Fruit fly (Drosophila melanogaster) whole organism, embryonic: ENCODE data around the gene trem.
A peak's percentile ranks its signal among the peaks of the same experiment; 100 is the strongest.

Experiments used
- ATbp ChIP-seq: fragments of 200-800 bp; sonication (Bioruptor generic); optimal IDR thresholded peaks from 2 replicates; lab custom pipeline; 2017; ENCODE audit warnings: missing biosample characterization, mild to moderate bottlenecking, missing genetic modification characterization, missing genetic modification reagents
- Aef1 ChIP-seq: fragments of 200-800 bp; sonication (Bioruptor generic); IDR thresholded peaks from 3 replicates; pipeline ENCODE4 v1.3.6; 2022; ENCODE audit warnings: missing biosample characterization, missing genetic modification characterization
- CG10209 ChIP-seq: fragments of 200-800 bp; sonication (Bioruptor generic); optimal IDR thresholded peaks from 3 replicates; lab custom pipeline; 2017; ENCODE audit warnings: missing biosample characterization, mild to moderate bottlenecking, missing genetic modification characterization, missing genetic modification reagents
- CG11723 ChIP-seq: fragments of 200-800 bp; sonication (Bioruptor generic); optimal IDR thresholded peaks from 2 replicates; lab custom pipeline; 2017; ENCODE audit warnings: missing biosample characterization, mild to moderate bottlenecking, missing genetic modification characterization
- CG12299 ChIP-seq: fragments of 200-800 bp; sonication (Bioruptor generic); optimal IDR thresholded peaks from 2 replicates; lab custom pipeline; 2018; ENCODE audit warnings: missing biosample characterization, mild to moderate bottlenecking, missing genetic modification characterization
- CG14014 ChIP-seq: fragments of 200-800 bp; sonication (Bioruptor generic); IDR thresholded peaks from 2 replicates; pipeline ENCODE4 v1.3.6; 2022; ENCODE audit warnings: missing biosample characterization, missing genetic modification characterization
- CG1529 ChIP-seq: fragments of 200-800 bp; sonication (Bioruptor generic); optimal IDR thresholded peaks from 3 replicates; lab custom pipeline; 2018; ENCODE audit warnings: missing biosample characterization, missing genetic modification characterization
- CG16815 ChIP-seq: fragments of 200-800 bp; sonication (Bioruptor generic); optimal IDR thresholded peaks from 3 replicates; lab custom pipeline; 2017; ENCODE audit warnings: missing biosample characterization, mild to moderate bottlenecking, missing genetic modification characterization
- CG18011 ChIP-seq: fragments of 200-800 bp; sonication (Bioruptor generic); optimal IDR thresholded peaks from 2 replicates; lab custom pipeline; 2017; ENCODE audit warnings: missing biosample characterization, missing genetic modification characterization, mild to moderate bottlenecking, moderate library complexity, missing genotype
- CG18476 ChIP-seq: fragments of 200-800 bp; sonication (Bioruptor generic); optimal IDR thresholded peaks from 2 replicates; lab custom pipeline; 2016; ENCODE audit warnings: missing biosample characterization, mild to moderate bottlenecking, missing genetic modification characterization
- CG2199 ChIP-seq: fragments of 200-800 bp; sonication (Bioruptor generic); IDR thresholded peaks from 3 replicates; pipeline ENCODE4 v1.3.6; 2022; ENCODE audit warnings: missing biosample characterization, missing genetic modification characterization
- CG2889 ChIP-seq: fragments of 200-800 bp; sonication (Bioruptor generic); IDR thresholded peaks from 3 replicates; pipeline ENCODE4 v1.3.6; 2022; ENCODE audit warnings: missing biosample characterization, missing genetic modification characterization
- CG3726 ChIP-seq: fragments of 200-800 bp; sonication (Bioruptor generic); IDR thresholded peaks from 3 replicates; pipeline ENCODE4, ENCODE4 v1.3.6; 2022; ENCODE audit warnings: missing biosample characterization, missing genetic modification characterization
- CG4707 ChIP-seq: fragments of 200-800 bp; sonication (Bioruptor generic); optimal IDR thresholded peaks from 2 replicates; lab custom pipeline; 2018; ENCODE audit warnings: missing biosample characterization, mild to moderate bottlenecking, missing genetic modification characterization, moderate library complexity
- CoRest ChIP-seq: fragments of 200-800 bp; sonication (Bioruptor generic); optimal IDR thresholded peaks from 3 replicates; lab custom pipeline; 2018; ENCODE audit warnings: missing biosample characterization, mild to moderate bottlenecking, missing genetic modification characterization, moderate library complexity
- Deaf1 ChIP-seq: fragments of 200-800 bp; optimal IDR thresholded peaks from 3 replicates; lab custom pipeline; 2019; ENCODE audit warnings: missing biosample characterization, mild to moderate bottlenecking, missing genetic modification characterization, moderate library complexity
- Elba2 ChIP-seq: fragments of 200-800 bp; sonication (Bioruptor generic); optimal IDR thresholded peaks from 3 replicates; lab custom pipeline; 2016; ENCODE audit warnings: missing biosample characterization, missing genetic modification characterization
- HmgD ChIP-seq: fragments of 200-800 bp; sonication (Bioruptor generic); optimal IDR thresholded peaks from 3 replicates; lab custom pipeline; 2016; ENCODE audit warnings: missing biosample characterization, missing genetic modification characterization
- Hr3 ChIP-seq: fragments of 200-800 bp; sonication (Bioruptor generic); optimal IDR thresholded peaks from 3 replicates; lab custom pipeline; 2016; ENCODE audit warnings: missing biosample characterization, missing genetic modification characterization
- Max ChIP-seq: fragments of 200-800 bp; sonication (Bioruptor generic); optimal IDR thresholded peaks from 2 replicates; lab custom pipeline; 2016; ENCODE audit warnings: missing biosample characterization, mild to moderate bottlenecking, missing genetic modification characterization
- Med ChIP-seq: fragments of 200-800 bp; sonication (Bioruptor generic); peaks from one replicate; lab custom pipeline; 2016; ENCODE audit warnings: missing biosample characterization, missing genetic modification characterization, mild to moderate bottlenecking, inconsistent platforms, moderate library complexity
- Rfx ChIP-seq: fragments of 200-800 bp; sonication (Bioruptor generic); IDR thresholded peaks from 2 replicates; pipeline ENCODE4 v1.3.6; 2022; ENCODE audit warnings: missing biosample characterization, missing genetic modification characterization
- Scr ChIP-seq: fragments of 200-800 bp; sonication (Bioruptor generic); IDR thresholded peaks from 2 replicates; pipeline ENCODE4 v1.3.6; 2022; ENCODE audit warnings: missing biosample characterization, missing genetic modification characterization; ENCODE audit not compliant: partially characterized antibody
- YL-1 ChIP-seq: fragments of 200-800 bp; sonication (Bioruptor generic); optimal IDR thresholded peaks from 3 replicates; lab custom pipeline; 2017; ENCODE audit warnings: missing biosample characterization, mild to moderate bottlenecking, missing genetic modification characterization
- danr ChIP-seq: fragments of 200-800 bp; sonication (Bioruptor generic); IDR thresholded peaks from 2 replicates; pipeline ENCODE4 v1.3.6; 2022; ENCODE audit warnings: missing biosample characterization, missing genetic modification characterization
- disco-r ChIP-seq: fragments of 200-800 bp; sonication (Bioruptor generic); optimal IDR thresholded peaks from 2 replicates; lab custom pipeline; 2016; ENCODE audit warnings: missing biosample characterization, missing genetic modification characterization
- emc ChIP-seq: fragments of 200-800 bp; sonication (Bioruptor generic); optimal IDR thresholded peaks from 2 replicates; lab custom pipeline; 2016; ENCODE audit warnings: missing biosample characterization, missing genetic modification characterization
- eve ChIP-seq, 2 experiments: fragments of >200 bp; optimal IDR thresholded peaks; 2 replicates each; lab custom pipeline; 2017; ENCODE audit warnings: missing biosample characterization in 2 of 2, missing genetic modification characterization in 2 of 2
- hb ChIP-seq: fragments of 200-800 bp; sonication (Bioruptor generic); IDR thresholded peaks from 3 replicates; pipeline ENCODE4 v1.3.6; 2022; ENCODE audit warnings: missing biosample characterization, missing genetic modification characterization; ENCODE audit not compliant: partially characterized antibody
- ind ChIP-seq: fragments of 200-800 bp; sonication (Bioruptor generic); optimal IDR thresholded peaks from 3 replicates; lab custom pipeline; 2016; ENCODE audit warnings: missing biosample characterization, missing genetic modification characterization
- insv ChIP-seq, 2 experiments: fragments of 200-800 bp; sonication (Bioruptor generic); optimal IDR thresholded peaks; 3 replicates each; lab custom pipeline; 2016 to 2018; ENCODE audit warnings: missing biosample characterization in 2 of 2, missing genetic modification characterization in 2 of 2
- inv ChIP-seq: fragments of 200-800 bp; sonication (Bioruptor generic); IDR thresholded peaks from 2 replicates; pipeline ENCODE4 v1.3.6; 2022; ENCODE audit warnings: missing biosample characterization, missing genetic modification characterization; ENCODE audit not compliant: partially characterized antibody
- jigr1 ChIP-seq: fragments of 200-800 bp; sonication (Bioruptor generic); IDR thresholded peaks from 3 replicates; pipeline ENCODE4 v1.3.6; 2022; ENCODE audit warnings: missing biosample characterization, missing genetic modification characterization
- klu ChIP-seq: fragments of 200-800 bp; sonication (Bioruptor generic); IDR thresholded peaks from 2 replicates; pipeline ENCODE4 v1.3.6; 2022; ENCODE audit warnings: missing biosample characterization, missing genetic modification characterization
- lbe ChIP-seq: fragments of 200-800 bp; sonication (Bioruptor generic); optimal IDR thresholded peaks from 2 replicates; lab custom pipeline; 2016; ENCODE audit warnings: missing biosample characterization, mild to moderate bottlenecking, missing genetic modification characterization
- lola ChIP-seq, 3 experiments: fragments of >200 bp in 2 of 3; fragments of 200-800 bp in 1 of 3; sonication (Bioruptor generic) in 1 of 3; optimal IDR thresholded peaks; 2 replicates each; lab custom pipeline; 2017 to 2019; ENCODE audit warnings: missing biosample characterization in 3 of 3, missing genetic modification characterization in 3 of 3, mild to moderate bottlenecking in 1 of 3, moderate library complexity in 1 of 3
- mam ChIP-seq: fragments of 200-800 bp; sonication (Bioruptor generic); optimal IDR thresholded peaks from 3 replicates; lab custom pipeline; 2016; ENCODE audit warnings: missing biosample characterization, missing genetic modification characterization
- onecut ChIP-seq: fragments of 200-800 bp; sonication (Bioruptor generic); IDR thresholded peaks from 2 replicates; pipeline ENCODE4 v1.3.6; 2022; ENCODE audit warnings: missing biosample characterization, missing genetic modification characterization
- peb ChIP-seq: fragments of 200-800 bp; sonication (Bioruptor generic); IDR thresholded peaks from 2 replicates; pipeline ENCODE4 v1.3.6; 2022; ENCODE audit warnings: missing biosample characterization, missing genetic modification characterization
- pros ChIP-seq: fragments of 200-800 bp; sonication (Bioruptor generic); optimal IDR thresholded peaks from 3 replicates; lab custom pipeline; 2019; ENCODE audit warnings: missing biosample characterization, mild to moderate bottlenecking, missing genetic modification characterization, moderate library complexity
- psq ChIP-seq: fragments of 200-800 bp; sonication (Bioruptor generic); optimal IDR thresholded peaks from 2 replicates; lab custom pipeline; 2017; ENCODE audit warnings: missing biosample characterization, missing genetic modification characterization
- pum ChIP-seq: fragments of 200-800 bp; sonication (Bioruptor generic); optimal IDR thresholded peaks from 2 replicates; lab custom pipeline; 2016; ENCODE audit warnings: missing biosample characterization, missing genetic modification characterization
- run ChIP-seq: fragments of 200-800 bp; sonication (Bioruptor generic); optimal IDR thresholded peaks from 3 replicates; lab custom pipeline; 2018; ENCODE audit warnings: missing biosample characterization, mild to moderate bottlenecking, missing genetic modification characterization
- sc ChIP-seq, 3 experiments: fragments of >200 bp in 2 of 3; fragments of 200-800 bp in 1 of 3; sonication (Bioruptor generic) in 1 of 3; optimal IDR thresholded peaks; 2 replicates in 2 of 3; 3 replicates in 1 of 3; lab custom pipeline; 2017; ENCODE audit warnings: mild to moderate bottlenecking in 1 of 3, missing biosample characterization in 1 of 3, missing genetic modification characterization in 1 of 3, missing genetic modification reagents in 1 of 3
- schlank ChIP-seq: fragments of 200-800 bp; sonication (Bioruptor generic); optimal IDR thresholded peaks from 2 replicates; lab custom pipeline; 2018; ENCODE audit warnings: missing biosample characterization, mild to moderate bottlenecking, missing genetic modification characterization
- sd ChIP-seq: fragments of 200-800 bp; sonication (Bioruptor generic); optimal IDR thresholded peaks from 3 replicates; lab custom pipeline; 2018; ENCODE audit warnings: missing biosample characterization, mild to moderate bottlenecking, missing genetic modification characterization, moderate library complexity
- sima ChIP-seq: fragments of 200-800 bp; sonication (Bioruptor generic); optimal IDR thresholded peaks from 2 replicates; lab custom pipeline; 2016; ENCODE audit warnings: missing biosample characterization, missing genetic modification characterization
- tap ChIP-seq: fragments of 200-800 bp; optimal IDR thresholded peaks from 3 replicates; lab custom pipeline; 2019; ENCODE audit warnings: missing biosample characterization, mild to moderate bottlenecking, missing genetic modification characterization, moderate library complexity
- tgo ChIP-seq: fragments of 200-800 bp; sonication (Bioruptor generic); IDR thresholded peaks from 3 replicates; pipeline ENCODE4 v1.3.6; 2022; ENCODE audit warnings: missing biosample characterization, missing genetic modification characterization

trem gene

dm6 chr3R:20021152-20021769 is 9.8 kb downstream of the trem start, which contains the start of the genes PIG-L and psidin (continued):
- TF ChIP-seq Med (GFP tag; lab: Kevin White, UChicago): peak; percentile 96
- no peak for TF ChIP-seq tap
- peak; percentile 65; the same call in 1 of the 3 replicates for TF ChIP-seq CG2889 (GFP tag; lab: Robert Waterston, UW)
- peak; percentile 80 for TF ChIP-seq Rfx (GFP tag; lab: Robert Waterston, UW)
- TF ChIP-seq Aef1: peak; percentile 61
- TF ChIP-seq onecut (GFP tag; lab: Robert Waterston, UW): peak; percentile 43; the same call in 1 of the 2 replicates
- peak; percentile 83 for TF ChIP-seq sd (tag; lab: Kevin White, UChicago)
- peak; percentile 91 for TF ChIP-seq hb (GFP tag; lab: Robert Waterston, UW)
- TF ChIP-seq ind (GFP tag; lab: Kevin White, UChicago): peak; percentile 84
- TF ChIP-seq CG12299 (tag; lab: Kevin White, UChicago): peak; percentile 73
- TF ChIP-seq mam: peak; percentile 79
- peak; percentile 59 for TF ChIP-seq YL-1 (GFP tag; lab: Kevin White, UChicago)
- peak; percentile 96 for TF ChIP-seq CoRest (tag; lab: Kevin White, UChicago)
- TF ChIP-seq peb (GFP tag; lab: Robert Waterston, UW): no peak
- TF ChIP-seq insv (GFP tag; optimal IDR thresholded peaks at IDR 0.05; lab: Kevin White, UChicago): peak; percentile 83 to 98
- no peak for TF ChIP-seq CG14014
- peak; percentile 2 for TF ChIP-seq CG18011 (GFP tag; lab: Kevin White, UChicago)
- TF ChIP-seq CG2199: 0 out of 3 replicates have a peak, but pooled peaks have one; percentile 47
- peak; percentile 56 for TF ChIP-seq CG11723 (GFP tag; lab: Kevin White, UChicago)
- peak; percentile 72 for TF ChIP-seq pum (GFP tag; lab: Kevin White, UChicago)
- TF ChIP-seq danr (GFP tag; lab: Robert Waterston, UW): no peak; the same call in 1 of the 2 replicates
- TF ChIP-seq lola (GFP tag; optimal IDR thresholded peaks at IDR 0.05; lab: Kevin White, UChicago): peak in 1 of 3 experiments; percentile 93
- no peak for TF ChIP-seq Deaf1 (tag; lab: Kevin White, UChicago)
- peak; percentile 57 for TF ChIP-seq Max (GFP tag; lab: Kevin White, UChicago)
- TF ChIP-seq jigr1 (GFP tag; lab: Robert Waterston, UW): peak; percentile 73; the same call in 2 of the 3 replicates
- peak; percentile 87 for TF ChIP-seq inv (GFP tag; lab: Robert Waterston, UW)
- TF ChIP-seq pros (GFP tag; lab: Kevin White, UChicago): no peak
- TF ChIP-seq CG1529: peak; percentile 65
- peak; percentile 29 for TF ChIP-seq schlank (tag; lab: Kevin White, UChicago)
- TF ChIP-seq Hr3 (GFP tag; lab: Kevin White, UChicago): peak; percentile 87
- no peak for TF ChIP-seq emc (GFP tag; lab: Kevin White, UChicago)
- peak; percentile 18 for TF ChIP-seq ATbp (GFP tag; lab: Kevin White, UChicago)
- TF ChIP-seq disco-r (GFP tag; lab: Kevin White, UChicago): peak; percentile 24
- no peak for TF ChIP-seq sima (GFP tag; lab: Kevin White, UChicago)
- no peak for TF ChIP-seq sc (optimal IDR thresholded peaks at IDR 0.05; lab: Kevin White, UChicago)
- TF ChIP-seq sc (GFP tag; optimal IDR thresholded peaks at IDR 0.05; lab: Kevin White, UChicago): peak; percentile 77
- TF ChIP-seq CG16815 (GFP tag; lab: Kevin White, UChicago): peak; percentile 75
- peak; percentile 24 for TF ChIP-seq CG18476
- peak; percentile 88 for TF ChIP-seq Elba2 (GFP tag; lab: Kevin White, UChicago)
- peak; percentile 79 for TF ChIP-seq tgo (GFP tag; lab: Robert Waterston, UW)
- TF ChIP-seq HmgD (GFP tag; lab: Kevin White, UChicago): no peak
- peak; percentile 56 for TF ChIP-seq run (tag; lab: Kevin White, UChicago)
- TF ChIP-seq eve (GFP tag; optimal IDR thresholded peaks at IDR 0.05; lab: Kevin White, UChicago): no peak
- peak; percentile 98 for TF ChIP-seq Scr
- TF ChIP-seq psq: peak; percentile 38
- TF ChIP-seq klu (GFP tag; lab: Robert Waterston, UW): peak; percentile 83
- TF ChIP-seq CG4707 (GFP tag; lab: Kevin White, UChicago): no peak
- peak; percentile 87 for TF ChIP-seq CG10209 (GFP tag; lab: Kevin White, UChicago)
- no peak for TF ChIP-seq CG3726 (GFP tag; lab: Robert Waterston, UW)
- no peak for TF ChIP-seq lbe (GFP tag; lab: Kevin White, UChicago)
